Worm (Caenorhabditis elegans) whole organism, L1 larva: Measurements from ENCODE around the gene ZK228.13.

Source experiments
- ama-1 ChIP-seq: fragments of 150-350 bp; optimal IDR thresholded peaks from 2 replicates; lab custom pipeline; 2014
- dpl-1 ChIP-seq, 3 experiments: fragments of 150-350 bp in 2 of 3; sonication (generic microtip) in 1 of 3; optimal IDR thresholded peaks; 2 replicates each; lab custom pipeline; 2014 to 2017; ENCODE audit warnings: missing biosample characterization in 3 of 3, missing genetic modification characterization in 3 of 3, missing genetic modification reagents in 3 of 3
- lin-39 ChIP-seq: fragments of 150-350 bp; optimal IDR thresholded peaks from 2 replicates; lab custom pipeline; 2014; ENCODE audit warnings: missing biosample characterization, missing genetic modification reagents, missing genetic modification characterization
- nhr-11 ChIP-seq: fragments of 150-350 bp; optimal IDR thresholded peaks from 2 replicates; lab custom pipeline; 2014; ENCODE audit warnings: missing biosample characterization, missing genetic modification characterization
- nhr-12 ChIP-seq: sonication (generic microtip); optimal IDR thresholded peaks from 2 replicates; lab custom pipeline; 2017; ENCODE audit warnings: missing biosample characterization, missing genetic modification characterization
- nhr-28 ChIP-seq: fragments of 150-350 bp; optimal IDR thresholded peaks from 2 replicates; lab custom pipeline; 2014; ENCODE audit warnings: missing biosample characterization, missing genetic modification characterization
- nhr-71 ChIP-seq: sonication (generic microtip); optimal IDR thresholded peaks from 2 replicates; lab custom pipeline; 2016; ENCODE audit warnings: mild to moderate bottlenecking, missing genetic modification characterization, moderate library complexity, missing compliant biosample characterization
- nhr-84 ChIP-seq: sonication (generic microtip); optimal IDR thresholded peaks from 2 replicates; lab custom pipeline; 2017; ENCODE audit warnings: missing biosample characterization, missing genetic modification characterization
- pax-3 ChIP-seq: fragments of 200-800 bp; sonication (Bioruptor generic); optimal IDR thresholded peaks from 2 replicates; lab custom pipeline; 2018; ENCODE audit warnings: mild to moderate bottlenecking, missing genetic modification characterization, moderate library complexity, missing compliant biosample characterization
- rnt-1 ChIP-seq: sonication (generic microtip); optimal IDR thresholded peaks from 2 replicates; lab custom pipeline; 2016; ENCODE audit warnings: mild to moderate bottlenecking, missing genetic modification characterization, moderate library complexity, missing compliant biosample characterization
- zag-1 ChIP-seq: fragments of 150-350 bp; optimal IDR thresholded peaks from 2 replicates; lab custom pipeline; 2014; ENCODE audit warnings: missing biosample characterization, missing genetic modification characterization

- TF ChIP-seq pax-3 (tag; lab: Kevin White, UChicago), result no peak
- TF ChIP-seq rnt-1 (tag; lab: Kevin White, UChicago), result no peak
- no peak for TF ChIP-seq dpl-1 (GFP tag; optimal IDR thresholded peaks at IDR 0.05; lab: Kevin White, UChicago)
- TF ChIP-seq nhr-12, result no peak
- no peak for TF ChIP-seq nhr-28 (tag; lab: Kevin White, UChicago)
- TF ChIP-seq nhr-84, result no peak
- no peak for TF ChIP-seq lin-39
- TF ChIP-seq ama-1 (lab: Kevin White, UChicago), result no peak
- no peak for TF ChIP-seq nhr-11 (tag; lab: Kevin White, UChicago)
- no peak for TF ChIP-seq zag-1
- no peak for TF ChIP-seq nhr-71
These were observed 12.2 kb upstream of the ZK228.13 start, which contains the start of gene srh-178 for ce11 chrV:18480231-18480630.
